Worm (Caenorhabditis elegans) whole organism, mixed stage, embryonic: ENCODE measurements around the gene srx-42.

ENCODE experiments used
- mep-1 ChIP-seq: fragments of 150-350 bp; optimal IDR thresholded peaks from 2 replicates; lab custom pipeline; 2017; ENCODE audit warnings: missing biosample characterization, missing genetic modification reagents, missing genetic modification characterization, inconsistent platforms
- sem-2 ChIP-seq: fragments of 200-800 bp; sonication (Bioruptor generic); optimal IDR thresholded peaks from 2 replicates; lab custom pipeline; 2018; ENCODE audit warnings: mild to moderate bottlenecking, missing genetic modification characterization, missing compliant biosample characterization

ce11 chrV:13946385-13947019, 25.7 kb downstream of the srx-42 start, which contains the start of the genes srx-10 and clec-226:
- TF ChIP-seq mep-1 (tag; lab: Kevin White, UChicago): no peak
- no peak for TF ChIP-seq sem-2
